Worm (Caenorhabditis elegans): ENCODE results near the gene srh-187.

DNA sequence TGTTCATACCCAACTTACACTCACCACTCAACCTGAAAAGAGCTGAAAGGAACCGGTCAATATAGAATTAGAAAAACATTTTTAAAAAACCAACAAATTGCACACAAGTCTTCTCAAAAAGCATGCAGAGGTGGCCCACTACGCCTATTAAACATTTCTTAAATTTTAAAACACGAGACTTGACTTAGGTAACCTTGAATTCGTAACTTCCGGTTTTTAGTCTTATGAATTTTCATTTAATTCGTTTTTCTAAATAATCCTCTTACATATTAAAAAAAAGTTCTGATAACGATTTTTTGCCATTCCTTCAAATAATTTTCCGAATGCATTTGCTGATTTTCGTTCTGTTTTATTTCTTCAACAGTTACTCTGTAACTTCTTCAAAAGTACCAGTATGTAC is 11.6 kb downstream of the srh-187 start, which contains the start of gene clec-7:
- TF ChIP-seq lsy-2 (tag; optimal IDR thresholded peaks at IDR 0.05) (no peak), ceh-16 (tag; optimal IDR thresholded peaks at IDR 0.05) (no peak)
